Fruit fly (Drosophila melanogaster) whole organism, adult: ENCODE results near the gene BtbVII.

ENCODE experiments used
- CG11617 ChIP-seq: fragments of 200-800 bp; sonication (Bioruptor generic); optimal IDR thresholded peaks from 2 replicates; lab custom pipeline; 2017; ENCODE audit warnings: mild to moderate bottlenecking, missing biosample characterization, missing genetic modification reagents, missing genetic modification characterization
- CG12768 ChIP-seq: fragments of 200-800 bp; sonication (Bioruptor generic); optimal IDR thresholded peaks from 2 replicates; lab custom pipeline; 2017; ENCODE audit warnings: missing biosample characterization, missing genetic modification characterization, mild to moderate bottlenecking, moderate library complexity, missing genetic modification reagents
- CG14711 ChIP-seq: fragments of 200-800 bp; sonication (Bioruptor generic); optimal IDR thresholded peaks from 2 replicates; lab custom pipeline; 2018; ENCODE audit warnings: missing biosample characterization, mild to moderate bottlenecking, missing genetic modification characterization, moderate library complexity
- CG1620 ChIP-seq: fragments of 200-800 bp; sonication (Bioruptor generic); optimal IDR thresholded peaks from 2 replicates; lab custom pipeline; 2016; ENCODE audit warnings: missing biosample characterization, missing genetic modification characterization
- CG33017 ChIP-seq: fragments of 200-800 bp; sonication (Bioruptor generic); optimal IDR thresholded peaks from 2 replicates; lab custom pipeline; 2018; ENCODE audit warnings: missing biosample characterization, mild to moderate bottlenecking, missing genetic modification characterization, moderate library complexity
- CG5204 ChIP-seq: fragments of 200-800 bp; sonication (Bioruptor generic); optimal IDR thresholded peaks from 2 replicates; lab custom pipeline; 2016; ENCODE audit warnings: missing biosample characterization, missing genetic modification characterization
- CG7045 ChIP-seq: fragments of 200-800 bp; sonication (Bioruptor generic); optimal IDR thresholded peaks from 2 replicates; lab custom pipeline; 2017; ENCODE audit warnings: missing biosample characterization, mild to moderate bottlenecking, missing genetic modification characterization
- CG7101 ChIP-seq: fragments of 200-800 bp; sonication (Bioruptor generic); optimal IDR thresholded peaks from 2 replicates; lab custom pipeline; 2018; ENCODE audit warnings: missing biosample characterization, mild to moderate bottlenecking, missing genetic modification characterization, moderate library complexity
- Clk ChIP-seq: fragments of 200-800 bp; sonication (Bioruptor generic); optimal IDR thresholded peaks from 2 replicates; lab custom pipeline; 2017; ENCODE audit warnings: missing biosample characterization, missing genetic modification characterization
- Crg-1 ChIP-seq: fragments of 200-800 bp; sonication (Bioruptor generic); optimal IDR thresholded peaks from 2 replicates; lab custom pipeline; 2016; ENCODE audit warnings: missing biosample characterization, missing genetic modification characterization
- Hr96 ChIP-seq: fragments of 200-800 bp; sonication (Bioruptor generic); optimal IDR thresholded peaks from 2 replicates; lab custom pipeline; 2016; ENCODE audit warnings: missing biosample characterization, missing genetic modification characterization
- Mnt ChIP-seq: fragments of 200-800 bp; sonication (Bioruptor generic); optimal IDR thresholded peaks from 2 replicates; lab custom pipeline; 2016; ENCODE audit warnings: missing biosample characterization, mild to moderate bottlenecking, missing genetic modification characterization
- bab1 ChIP-seq: fragments of 200-800 bp; sonication (Bioruptor generic); optimal IDR thresholded peaks from 3 replicates; lab custom pipeline; 2019; ENCODE audit warnings: missing biosample characterization, mild to moderate bottlenecking, missing genetic modification characterization, moderate library complexity
- cic ChIP-seq: fragments of 200-800 bp; sonication (Bioruptor generic); optimal IDR thresholded peaks from 2 replicates; lab custom pipeline; 2017; ENCODE audit warnings: missing biosample characterization, mild to moderate bottlenecking, missing genetic modification characterization, moderate library complexity
- cnc ChIP-seq, 2 experiments: fragments of >200 bp; optimal IDR thresholded peaks; 2 replicates each; lab custom pipeline; 2017
- kay ChIP-seq: fragments of 200-800 bp; sonication (Bioruptor generic); peaks from one replicate; lab custom pipeline; 2016; ENCODE audit warnings: missing biosample characterization, missing genetic modification characterization, borderline replicate concordance
- ovo ChIP-seq: fragments of 200-800 bp; sonication (Bioruptor generic); optimal IDR thresholded peaks from 2 replicates; lab custom pipeline; 2016; ENCODE audit warnings: missing biosample characterization, missing genetic modification characterization
- pad ChIP-seq: fragments of 200-800 bp; sonication (Bioruptor generic); optimal IDR thresholded peaks from 3 replicates; lab custom pipeline; 2017; ENCODE audit warnings: missing biosample characterization, missing genetic modification characterization, mild to moderate bottlenecking, moderate library complexity, missing genetic modification reagents
- tj ChIP-seq: fragments of 200-800 bp; sonication (Bioruptor generic); optimal IDR thresholded peaks from 3 replicates; lab custom pipeline; 2017; ENCODE audit warnings: missing biosample characterization, mild to moderate bottlenecking, missing genetic modification characterization, moderate library complexity
- toe ChIP-seq: fragments of 200-800 bp; sonication (Bioruptor generic); optimal IDR thresholded peaks from 2 replicates; lab custom pipeline; 2016; ENCODE audit warnings: missing biosample characterization, missing genetic modification characterization

BtbVII gene

dm6 chr3L:3106146-3106545, 42.3 kb upstream of the BtbVII start:
- TF ChIP-seq tj (GFP tag; lab: Kevin White, UChicago) (no peak), Clk (GFP tag; lab: Kevin White, UChicago) (no peak), Crg-1 (GFP tag; lab: Kevin White, UChicago) (no peak), cic (GFP tag; lab: Kevin White, UChicago) (no peak), CG1620 (GFP tag; lab: Kevin White, UChicago) (no peak), Hr96 (GFP tag; lab: Kevin White, UChicago) (no peak), CG5204 (GFP tag; lab: Kevin White, UChicago) (no peak), toe (GFP tag; lab: Kevin White, UChicago) (no peak), pad (no peak), CG12768 (no peak), CG14711 (tag; lab: Kevin White, UChicago) (no peak), bab1 (no peak), kay (no peak), Mnt (GFP tag; lab: Kevin White, UChicago) (no peak), CG7101 (tag; lab: Kevin White, UChicago) (no peak), CG11617 (GFP tag; lab: Kevin White, UChicago) (no peak), CG33017 (tag; lab: Kevin White, UChicago) (no peak), CG7045 (GFP tag; lab: Kevin White, UChicago) (no peak)

dm6 chr3L:3106908-3107821, 41.3 kb upstream of the BtbVII start, which contains the start of gene Cht7:
Cht7 (minus strand) TSS chr3L:3106958.
- TF ChIP-seq CG5204 (GFP tag; lab: Kevin White, UChicago) (peak; percentile 43), Crg-1 (GFP tag; lab: Kevin White, UChicago) (no peak)

- TF ChIP-seq Mnt (GFP tag; lab: Kevin White, UChicago) = no peak
- TF ChIP-seq kay = no peak
- no peak for TF ChIP-seq cic (GFP tag; lab: Kevin White, UChicago)
- TF ChIP-seq CG7045 (GFP tag; lab: Kevin White, UChicago) = no peak
- TF ChIP-seq CG14711 (tag; lab: Kevin White, UChicago) = no peak
- no peak for TF ChIP-seq CG1620 (GFP tag; lab: Kevin White, UChicago)
- no peak for TF ChIP-seq CG33017 (tag; lab: Kevin White, UChicago)
- no peak for TF ChIP-seq CG5204 (GFP tag; lab: Kevin White, UChicago)
- TF ChIP-seq ovo (GFP tag; lab: Kevin White, UChicago) = no peak
- TF ChIP-seq CG11617 (GFP tag; lab: Kevin White, UChicago) = no peak
- TF ChIP-seq Hr96 (GFP tag; lab: Kevin White, UChicago) = no peak
- no peak for TF ChIP-seq CG12768
- no peak for TF ChIP-seq pad
- no peak for TF ChIP-seq bab1
These were observed 40.3 kb upstream of the BtbVII start for dm6 chr3L:3108040-3108615.

- TF ChIP-seq CG33017 (tag; lab: Kevin White, UChicago) = no peak
- TF ChIP-seq Clk (GFP tag; lab: Kevin White, UChicago) = no peak
- no peak for TF ChIP-seq CG7045 (GFP tag; lab: Kevin White, UChicago)
- no peak for TF ChIP-seq CG12768
- TF ChIP-seq toe (GFP tag; lab: Kevin White, UChicago) = no peak
- no peak for TF ChIP-seq ovo (GFP tag; lab: Kevin White, UChicago)
- no peak for TF ChIP-seq tj (GFP tag; lab: Kevin White, UChicago)
- no peak for TF ChIP-seq Mnt (GFP tag; lab: Kevin White, UChicago)
These were observed 39.5 kb upstream of the BtbVII start for dm6 chr3L:3108964-3109363.

dm6 chr3L:3109417-3110090, 38.9 kb upstream of the BtbVII start:
- no peak for TF ChIP-seq CG33017 (tag; lab: Kevin White, UChicago)
- no peak for TF ChIP-seq cic (GFP tag; lab: Kevin White, UChicago)
- no peak for TF ChIP-seq CG12768
- no peak for TF ChIP-seq Hr96 (GFP tag; lab: Kevin White, UChicago)
- no peak for TF ChIP-seq CG5204 (GFP tag; lab: Kevin White, UChicago)
- no peak for TF ChIP-seq CG14711 (tag; lab: Kevin White, UChicago)
- TF ChIP-seq cnc (optimal IDR thresholded peaks at IDR 0.05; lab: Kevin White, UChicago) = no peak
- TF ChIP-seq toe (GFP tag; lab: Kevin White, UChicago) = no peak
- TF ChIP-seq Clk (GFP tag; lab: Kevin White, UChicago) = no peak
- no peak for TF ChIP-seq pad
- TF ChIP-seq CG1620 (GFP tag; lab: Kevin White, UChicago) = no peak
- no peak for TF ChIP-seq bab1

dm6 chr3L:3111127-3111526, 37.3 kb upstream of the BtbVII start, which contains the start of gene CG45066:
CG45066 (minus strand) TSS chr3L:3111227.
- TF ChIP-seq toe (GFP tag; lab: Kevin White, UChicago) = no peak
- TF ChIP-seq Mnt (GFP tag; lab: Kevin White, UChicago) = no peak
- no peak for TF ChIP-seq tj (GFP tag; lab: Kevin White, UChicago)
- TF ChIP-seq Hr96 (GFP tag; lab: Kevin White, UChicago) = no peak
- TF ChIP-seq cic (GFP tag; lab: Kevin White, UChicago) = no peak
- TF ChIP-seq CG7101 (tag; lab: Kevin White, UChicago) = no peak
- no peak for TF ChIP-seq pad
- TF ChIP-seq kay = no peak
- no peak for TF ChIP-seq Clk (GFP tag; lab: Kevin White, UChicago)
- no peak for TF ChIP-seq CG14711 (tag; lab: Kevin White, UChicago)
